Fruit fly (Drosophila melanogaster) whole organism, embryonic: ENCODE measurements around the gene rno.

Experiments used
- Ada2b ChIP-seq: fragments of 200-800 bp; sonication (Bioruptor generic); IDR thresholded peaks from 2 replicates; pipeline ENCODE4 v1.3.6; 2022; ENCODE audit warnings: missing biosample characterization, missing genetic modification characterization
- CG11695 ChIP-seq: fragments of 200-800 bp; sonication (Bioruptor generic); IDR thresholded peaks from 3 replicates; pipeline ENCODE4 v1.3.6; 2022; ENCODE audit warnings: missing biosample characterization, missing genetic modification characterization
- CG8478 ChIP-seq: fragments of >200 bp; optimal IDR thresholded peaks from 2 replicates; lab custom pipeline; 2018
- CG9609 ChIP-seq: fragments of 200-800 bp; sonication (Bioruptor generic); optimal IDR thresholded peaks from 3 replicates; lab custom pipeline; 2016; ENCODE audit warnings: missing biosample characterization, missing genetic modification characterization
- Kr ChIP-seq: fragments of 200-800 bp; sonication (Bioruptor generic); optimal IDR thresholded peaks from 2 replicates; lab custom pipeline; 2017; ENCODE audit warnings: missing biosample characterization, mild to moderate bottlenecking, missing genetic modification characterization
- crp ChIP-seq, 2 experiments: fragments of 200-800 bp; sonication (Bioruptor generic); optimal IDR thresholded peaks; 2 replicates in 1 of 2; 3 replicates in 1 of 2; lab custom pipeline; 2017; ENCODE audit warnings: missing biosample characterization in 2 of 2, missing genetic modification characterization in 2 of 2, mild to moderate bottlenecking in 1 of 2, moderate library complexity in 1 of 2
- fd64A ChIP-seq: fragments of 200-800 bp; sonication (Bioruptor generic); optimal IDR thresholded peaks from 3 replicates; lab custom pipeline; 2018; ENCODE audit warnings: missing biosample characterization, mild to moderate bottlenecking, missing genetic modification characterization
- h ChIP-seq: fragments of >200 bp; optimal IDR thresholded peaks from 2 replicates; lab custom pipeline; 2017
- shn ChIP-seq: fragments of 200-800 bp; sonication (Bioruptor generic); optimal IDR thresholded peaks from 3 replicates; lab custom pipeline; 2016; ENCODE audit warnings: missing biosample characterization, missing genetic modification characterization
- slou ChIP-seq: fragments of 200-800 bp; sonication (Bioruptor generic); optimal IDR thresholded peaks from 3 replicates; lab custom pipeline; 2016; ENCODE audit warnings: missing biosample characterization, missing genetic modification characterization
- unpg ChIP-seq: fragments of 200-800 bp; sonication (Bioruptor generic); optimal IDR thresholded peaks from 3 replicates; lab custom pipeline; 2018; ENCODE audit warnings: missing biosample characterization, mild to moderate bottlenecking, missing genetic modification characterization, moderate library complexity

- TF ChIP-seq h (lab: Kevin White, UChicago) (no peak), unpg (GFP tag; lab: Kevin White, UChicago) (no peak), CG9609 (no peak), CG11695 (GFP tag; lab: Robert Waterston, UW) (no peak), slou (GFP tag; lab: Kevin White, UChicago) (no peak), CG8478 (no peak), shn (GFP tag; lab: Kevin White, UChicago) (no peak), Ada2b (GFP tag; lab: Robert Waterston, UW) (no peak), fd64A (GFP tag; lab: Kevin White, UChicago) (no peak), crp (GFP tag; optimal IDR thresholded peaks at IDR 0.05; lab: Kevin White, UChicago) (no peak), Kr (GFP tag; lab: Kevin White, UChicago) (no peak)
Measured at dm6 chr3L:231504-231903, 31.9 kb upstream of the rno start, which contains the start of gene CG42846.
